Worm (Caenorhabditis elegans) whole organism, L4 larva: ENCODE data around the gene clec-206.

Source experiments
- ZK546.5 ChIP-seq, 2 experiments: sonication (generic microtip); optimal IDR thresholded peaks; 2 replicates each; lab custom pipeline; 2017; ENCODE audit warnings: missing biosample characterization in 2 of 2, missing genetic modification characterization in 2 of 2
- ceh-28 ChIP-seq: fragments of 150-350 bp; optimal IDR thresholded peaks from 2 replicates; lab custom pipeline; 2014; ENCODE audit warnings: missing biosample characterization, missing genetic modification reagents, missing genetic modification characterization
- ceh-82 ChIP-seq: sonication (generic microtip); optimal IDR thresholded peaks from 2 replicates; lab custom pipeline; 2017; ENCODE audit warnings: missing biosample characterization, missing genetic modification characterization
- ces-1 ChIP-seq: fragments of 150-350 bp; sonication (generic microtip); optimal IDR thresholded peaks from 4 replicates; lab custom pipeline; 2014; ENCODE audit warnings: missing biosample characterization, missing genetic modification reagents, missing genetic modification characterization
- egl-43 ChIP-seq: fragments of 200-800 bp; sonication (Bioruptor generic); IDR thresholded peaks from 2 replicates; pipeline ENCODE4 v1.3.6; 2022; ENCODE audit warnings: missing genetic modification reagents, missing genetic modification characterization, missing compliant biosample characterization
- fkh-10 ChIP-seq: fragments of 150-350 bp; optimal IDR thresholded peaks from 2 replicates; lab custom pipeline; 2014; ENCODE audit warnings: missing biosample characterization, missing genetic modification reagents, missing genetic modification characterization
- hlh-30 ChIP-seq: sonication (generic microtip); optimal IDR thresholded peaks from 2 replicates; lab custom pipeline; 2017; ENCODE audit warnings: antibody characterized with exemption, mild to moderate bottlenecking, missing genetic modification characterization, missing compliant biosample characterization; ENCODE audit not compliant: insufficient read depth
- mes-2 ChIP-seq: sonication (generic microtip); optimal IDR thresholded peaks from 2 replicates; lab custom pipeline; 2016; ENCODE audit warnings: missing genotype, mild to moderate bottlenecking, missing genetic modification characterization, missing compliant biosample characterization; ENCODE audit not compliant: poor library complexity, severe bottlenecking
- mxl-3 ChIP-seq: fragments of 200-800 bp; sonication (Bioruptor generic); optimal IDR thresholded peaks from 2 replicates; lab custom pipeline; 2018; ENCODE audit warnings: mild to moderate bottlenecking, missing genetic modification characterization, missing compliant biosample characterization
- nhr-41 ChIP-seq: fragments of 200-800 bp; sonication (Bioruptor generic); IDR thresholded peaks from 2 replicates; pipeline ENCODE4 v1.3.6; 2022; ENCODE audit warnings: missing genetic modification reagents, missing genetic modification characterization, missing compliant biosample characterization
- pqm-1 ChIP-seq: sonication (generic microtip); optimal IDR thresholded peaks from 2 replicates; lab custom pipeline; 2017; ENCODE audit warnings: missing biosample characterization, missing genetic modification characterization

DNA sequence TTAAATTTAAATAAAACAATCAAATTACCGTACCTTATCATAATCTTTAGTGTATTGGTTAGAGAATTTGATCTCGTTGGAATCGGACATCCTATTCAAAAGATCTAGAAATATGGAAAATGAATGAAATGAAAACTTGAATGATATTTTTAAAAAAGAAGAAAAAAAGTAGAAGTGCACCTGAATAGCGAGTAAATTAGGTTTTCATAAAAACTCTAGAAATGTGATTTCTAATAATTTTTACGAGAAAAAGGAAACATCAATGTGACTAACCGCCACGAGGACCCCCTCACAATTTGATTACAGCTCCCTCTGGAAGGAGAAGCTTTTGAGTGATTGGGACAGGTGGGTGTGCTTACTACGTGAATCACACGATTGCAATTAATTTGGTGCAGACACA is 41.8 kb upstream of the clec-206 start, which contains the start of gene Y40B10A.5:
- TF ChIP-seq mes-2 (tag; lab: Kevin White, UChicago) (no peak), ZK546.5 (tag; optimal IDR thresholded peaks at IDR 0.05; lab: Kevin White, UChicago) (no peak), fkh-10 (no peak), pqm-1 (tag; lab: Kevin White, UChicago) (no peak), ces-1 (GFP tag; lab: Kevin White, UChicago) (no peak), nhr-41 (GFP tag; lab: Robert Waterston, UW) (no peak), ceh-82 (no peak), mxl-3 (GFP tag; lab: Kevin White, UChicago) (no peak), hlh-30 (no peak), egl-43 (GFP tag; lab: Robert Waterston, UW) (no peak), ceh-28 (tag; lab: Kevin White, UChicago) (no peak)
